Worm (Caenorhabditis elegans) whole organism, L4 larva: Measurements from ENCODE around the gene C29E4.11.

ENCODE experiments used
- D1046.2 ChIP-seq: fragments of 200-800 bp; sonication (Bioruptor generic); IDR thresholded peaks from 2 replicates; pipeline ENCODE4 v1.3.6; 2022; ENCODE audit warnings: missing genetic modification characterization, missing compliant biosample characterization
- F26F4.8 ChIP-seq: fragments of 200-800 bp; sonication (Bioruptor generic); conservative IDR thresholded peaks from 2 replicates; pipeline ENCODE4 v1.3.6; 2022; ENCODE audit warnings: missing genetic modification characterization, missing compliant biosample characterization
- F44E2.7 ChIP-seq: fragments of 200-800 bp; sonication (Bioruptor generic); IDR thresholded peaks from 2 replicates; pipeline ENCODE4 v2.1.2; 2022; ENCODE audit warnings: missing genetic modification characterization, missing compliant biosample characterization
- T20F7.1 ChIP-seq: fragments of 200-800 bp; sonication (Bioruptor generic); optimal IDR thresholded peaks from 2 replicates; lab custom pipeline; 2018; ENCODE audit warnings: mild to moderate bottlenecking, missing genetic modification characterization, missing compliant biosample characterization
- Y105C5A.15 ChIP-seq: fragments of 200-800 bp; sonication (Bioruptor generic); IDR thresholded peaks from 2 replicates; pipeline ENCODE4 v1.3.6; 2022; ENCODE audit warnings: missing genetic modification characterization, missing compliant biosample characterization
- Y5F2A.4 ChIP-seq: fragments of 200-800 bp; sonication (Bioruptor generic); optimal IDR thresholded peaks from 2 replicates; lab custom pipeline; 2018; ENCODE audit warnings: mild to moderate bottlenecking, missing genetic modification characterization, missing compliant biosample characterization
- aha-1 ChIP-seq: fragments of 150-350 bp; peaks from one replicate; lab custom pipeline; 2014; ENCODE audit warnings: missing biosample characterization, missing genetic modification characterization
- arid-1 ChIP-seq: fragments of 200-800 bp; sonication (Bioruptor generic); conservative IDR thresholded peaks from 2 replicates; pipeline ENCODE4 v1.3.6; 2022; ENCODE audit warnings: missing genetic modification reagents, missing genetic modification characterization, missing compliant biosample characterization
- ceh-20 ChIP-seq: fragments of 200-800 bp; sonication (Bioruptor generic); IDR thresholded peaks from 2 replicates; pipeline ENCODE4 v1.3.6; 2022; ENCODE audit warnings: missing genetic modification reagents, missing genetic modification characterization, missing compliant biosample characterization
- ceh-28 ChIP-seq: fragments of 150-350 bp; optimal IDR thresholded peaks from 2 replicates; lab custom pipeline; 2014; ENCODE audit warnings: missing biosample characterization, missing genetic modification reagents, missing genetic modification characterization
- ceh-32 ChIP-seq: sonication (generic microtip); optimal IDR thresholded peaks from 2 replicates; lab custom pipeline; 2016; ENCODE audit warnings: mild to moderate bottlenecking, missing genetic modification characterization, missing compliant biosample characterization; ENCODE audit not compliant: poor library complexity
- ces-1 ChIP-seq: fragments of 150-350 bp; sonication (generic microtip); optimal IDR thresholded peaks from 4 replicates; lab custom pipeline; 2014; ENCODE audit warnings: missing biosample characterization, missing genetic modification reagents, missing genetic modification characterization
- ctbp-1 ChIP-seq: fragments of 200-800 bp; sonication (Bioruptor generic); IDR thresholded peaks from 2 replicates; pipeline ENCODE4 v1.3.6; 2022; ENCODE audit warnings: missing genetic modification reagents, missing genetic modification characterization, missing compliant biosample characterization
- daf-16 ChIP-seq, 3 experiments: sonication (generic microtip); optimal IDR thresholded peaks; 2 replicates each; lab custom pipeline; 2016 to 2017; ENCODE audit warnings: missing genetic modification characterization in 3 of 3, missing genetic modification reagents in 3 of 3, mild to moderate bottlenecking in 2 of 3, missing compliant biosample characterization in 2 of 3, missing biosample characterization in 1 of 3, moderate library complexity in 1 of 3
- dmd-6 ChIP-seq: fragments of 200-800 bp; sonication (Bioruptor generic); IDR thresholded peaks from 2 replicates; pipeline ENCODE4 v1.3.6; 2022; ENCODE audit warnings: missing genetic modification reagents, missing genetic modification characterization, missing compliant biosample characterization
- dmd-8 ChIP-seq: fragments of 200-800 bp; sonication (Bioruptor generic); IDR thresholded peaks from 2 replicates; pipeline ENCODE4 v1.3.6; 2022; ENCODE audit warnings: missing genetic modification characterization, missing compliant biosample characterization
- dpl-1 ChIP-seq: fragments of 150-350 bp; optimal IDR thresholded peaks from 2 replicates; lab custom pipeline; 2014; ENCODE audit warnings: missing biosample characterization, missing genetic modification reagents, missing genetic modification characterization
- duxl-1 ChIP-seq: sonication (generic microtip); optimal IDR thresholded peaks from 2 replicates; lab custom pipeline; 2016; ENCODE audit warnings: mild to moderate bottlenecking, missing genetic modification characterization, moderate library complexity, missing compliant biosample characterization; ENCODE audit not compliant: poor library complexity
- egl-27 ChIP-seq: sonication (generic microtip); optimal IDR thresholded peaks from 3 replicates; lab custom pipeline; 2017; ENCODE audit warnings: missing biosample characterization, missing genetic modification reagents, missing genetic modification characterization
- egl-43 ChIP-seq: fragments of 200-800 bp; sonication (Bioruptor generic); IDR thresholded peaks from 2 replicates; pipeline ENCODE4 v1.3.6; 2022; ENCODE audit warnings: missing genetic modification reagents, missing genetic modification characterization, missing compliant biosample characterization
- gei-8 ChIP-seq: fragments of 200-800 bp; sonication (Bioruptor generic); optimal IDR thresholded peaks from 2 replicates; lab custom pipeline; 2018; ENCODE audit warnings: mild to moderate bottlenecking, missing genetic modification characterization, missing compliant biosample characterization
- hlh-11 ChIP-seq: fragments of 200-800 bp; sonication (Bioruptor generic); optimal IDR thresholded peaks from 2 replicates; lab custom pipeline; 2018; ENCODE audit warnings: mild to moderate bottlenecking, missing genetic modification characterization, missing compliant biosample characterization
- hlh-30 ChIP-seq: sonication (generic microtip); optimal IDR thresholded peaks from 2 replicates; lab custom pipeline; 2017; ENCODE audit warnings: antibody characterized with exemption, mild to moderate bottlenecking, missing genetic modification characterization, missing compliant biosample characterization; ENCODE audit not compliant: insufficient read depth
- lim-7 ChIP-seq: fragments of 200-800 bp; sonication (Bioruptor generic); IDR thresholded peaks from 2 replicates; pipeline ENCODE4 v1.3.6; 2022; ENCODE audit warnings: missing genetic modification characterization, missing compliant biosample characterization
- lin-15B ChIP-seq: fragments of 150-350 bp; sonication (generic microtip); optimal IDR thresholded peaks from 3 replicates; lab custom pipeline; 2014; ENCODE audit warnings: missing biosample characterization, missing genetic modification characterization
- lin-39 ChIP-seq: fragments of 150-350 bp; optimal IDR thresholded peaks from 2 replicates; lab custom pipeline; 2014; ENCODE audit warnings: missing biosample characterization, missing genetic modification reagents, missing genetic modification characterization
- madf-9 ChIP-seq: fragments of 200-800 bp; sonication (Bioruptor generic); conservative IDR thresholded peaks from 2 replicates; pipeline ENCODE4 v1.3.6; 2022; ENCODE audit warnings: missing genetic modification reagents, missing genetic modification characterization, missing compliant biosample characterization
- mdl-1 ChIP-seq, 2 experiments: fragments of 150-350 bp in 1 of 2; sonication (generic microtip) in 1 of 2; optimal IDR thresholded peaks; 2 replicates each; lab custom pipeline; 2014 to 2017; ENCODE audit warnings: missing biosample characterization in 2 of 2, missing genetic modification characterization in 2 of 2
- mdt-29 ChIP-seq: fragments of 200-800 bp; sonication (Bioruptor generic); IDR thresholded peaks from 2 replicates; pipeline ENCODE4 v1.3.6; 2022; ENCODE audit warnings: missing genetic modification reagents, missing genetic modification characterization, missing compliant biosample characterization
- mes-2 ChIP-seq: sonication (generic microtip); optimal IDR thresholded peaks from 2 replicates; lab custom pipeline; 2016; ENCODE audit warnings: missing genotype, mild to moderate bottlenecking, missing genetic modification characterization, missing compliant biosample characterization; ENCODE audit not compliant: poor library complexity, severe bottlenecking
- mxl-2 ChIP-seq: fragments of 200-800 bp; sonication (Bioruptor generic); conservative IDR thresholded peaks from 2 replicates; pipeline ENCODE4 v1.3.6; 2022; ENCODE audit warnings: missing genetic modification reagents, missing genetic modification characterization, missing compliant biosample characterization
- mxl-3 ChIP-seq: fragments of 200-800 bp; sonication (Bioruptor generic); optimal IDR thresholded peaks from 2 replicates; lab custom pipeline; 2018; ENCODE audit warnings: mild to moderate bottlenecking, missing genetic modification characterization, missing compliant biosample characterization
- nhr-10 ChIP-seq: fragments of 150-350 bp; optimal IDR thresholded peaks from 2 replicates; lab custom pipeline; 2014; ENCODE audit warnings: missing biosample characterization, missing genetic modification characterization
- nhr-237 ChIP-seq: sonication (generic microtip); optimal IDR thresholded peaks from 2 replicates; lab custom pipeline; 2017; ENCODE audit warnings: missing biosample characterization, missing genetic modification characterization
- nhr-25 ChIP-seq: sonication (generic microtip); optimal IDR thresholded peaks from 2 replicates; lab custom pipeline; 2017; ENCODE audit warnings: missing genetic modification characterization, mild to moderate bottlenecking, missing compliant biosample characterization, antibody characterized with exemption, moderate library complexity, borderline replicate concordance; ENCODE audit not compliant: insufficient read depth
- nhr-28 ChIP-seq: fragments of 150-350 bp; optimal IDR thresholded peaks from 2 replicates; lab custom pipeline; 2014; ENCODE audit warnings: missing biosample characterization, missing genetic modification characterization
- nhr-41 ChIP-seq: fragments of 200-800 bp; sonication (Bioruptor generic); IDR thresholded peaks from 2 replicates; pipeline ENCODE4 v1.3.6; 2022; ENCODE audit warnings: missing genetic modification reagents, missing genetic modification characterization, missing compliant biosample characterization
- nhr-42 ChIP-seq: fragments of 200-800 bp; sonication (Bioruptor generic); IDR thresholded peaks from 2 replicates; pipeline ENCODE4 v1.3.6; 2022; ENCODE audit warnings: missing genetic modification characterization, missing compliant biosample characterization
- php-3 ChIP-seq: fragments of 200-800 bp; sonication (Bioruptor generic); IDR thresholded peaks from 2 replicates; pipeline ENCODE4 v1.3.6; 2022; ENCODE audit warnings: missing genetic modification reagents, missing genetic modification characterization, missing compliant biosample characterization
- rbr-2 ChIP-seq: sonication (generic microtip); optimal IDR thresholded peaks from 2 replicates; lab custom pipeline; 2016; ENCODE audit warnings: missing genotype, missing genetic modification characterization, missing compliant biosample characterization
- saeg-2 ChIP-seq: fragments of 200-800 bp; sonication (Bioruptor generic); IDR thresholded peaks from 2 replicates; pipeline ENCODE4 v1.3.6; 2022; ENCODE audit warnings: missing genetic modification reagents, missing genetic modification characterization, missing compliant biosample characterization
- unc-62 ChIP-seq, 3 experiments: fragments of 150-350 bp in 1 of 3; sonication (generic microtip); optimal IDR thresholded peaks in 2 of 3; peaks in 1 of 3; 1 replicate in 1 of 3; 2 replicates in 2 of 3; lab custom pipeline; 2014 to 2017; ENCODE audit warnings: missing biosample characterization in 3 of 3, missing genetic modification characterization in 3 of 3, missing genetic modification reagents in 3 of 3, missing genotype in 1 of 3
- zag-1 ChIP-seq: fragments of 150-350 bp; optimal IDR thresholded peaks from 2 replicates; lab custom pipeline; 2014; ENCODE audit warnings: missing biosample characterization, missing genetic modification characterization
- zfp-2 ChIP-seq: sonication (generic microtip); optimal IDR thresholded peaks from 2 replicates; lab custom pipeline; 2016; ENCODE audit warnings: mild to moderate bottlenecking, missing genetic modification characterization, missing compliant biosample characterization
- zip-11 ChIP-seq: fragments of 200-800 bp; sonication (Bioruptor generic); IDR thresholded peaks from 2 replicates; pipeline ENCODE4 v1.3.6; 2022; ENCODE audit warnings: missing genetic modification characterization, missing compliant biosample characterization

Gene C29E4.11

ce11 chrIII:7978723-7979122, 20.8 kb upstream of the C29E4.11 start (continued):
- TF ChIP-seq unc-62 (GFP tag; optimal IDR thresholded peaks at IDR 0.05 in 1 of 2; lab: Kevin White, UChicago), result no peak
- TF ChIP-seq unc-62 (tag; optimal IDR thresholded peaks at IDR 0.05; lab: Kevin White, UChicago), result no peak
- TF ChIP-seq aha-1 (tag; lab: Kevin White, UChicago), result peak; percentile 67
- TF ChIP-seq zfp-2 (tag; lab: Kevin White, UChicago), result no peak
- TF ChIP-seq egl-43 (GFP tag; lab: Robert Waterston, UW), result no peak
- no peak for TF ChIP-seq nhr-25 (tag; lab: Kevin White, UChicago)
- TF ChIP-seq F26F4.8 (GFP tag; lab: Robert Waterston, UW), result no peak
- TF ChIP-seq php-3 (GFP tag; lab: Robert Waterston, UW), result peak; percentile 51; the same call in 1 of the 2 replicates
- TF ChIP-seq nhr-42 (GFP tag; lab: Robert Waterston, UW), result no peak
- TF ChIP-seq mxl-2 (GFP tag; lab: Robert Waterston, UW), result no peak
- TF ChIP-seq ces-1 (GFP tag; lab: Kevin White, UChicago), result no peak
- no peak for TF ChIP-seq rbr-2 (tag; lab: Kevin White, UChicago)
- peak; percentile 75 for TF ChIP-seq hlh-11 (tag; lab: Kevin White, UChicago)
- TF ChIP-seq dpl-1 (GFP tag; lab: Kevin White, UChicago), result peak; percentile 11
- peak in 1 of 2 experiments; percentile 23 for TF ChIP-seq mdl-1 (tag; optimal IDR thresholded peaks at IDR 0.05; lab: Kevin White, UChicago)
- TF ChIP-seq nhr-28 (tag; lab: Kevin White, UChicago), result peak; percentile 44
- no peak for TF ChIP-seq Y5F2A.4 (GFP tag; lab: Kevin White, UChicago)
- TF ChIP-seq T20F7.1, result no peak
- no peak for TF ChIP-seq lin-39 (tag; lab: Kevin White, UChicago)
- no peak for TF ChIP-seq nhr-10 (tag; lab: Kevin White, UChicago)
- TF ChIP-seq ceh-32 (tag; lab: Kevin White, UChicago), result no peak
- no peak for TF ChIP-seq hlh-30 (tag; lab: Kevin White, UChicago)
- no peak for TF ChIP-seq mxl-3 (GFP tag; lab: Kevin White, UChicago)

- TF ChIP-seq hlh-30 (tag; lab: Kevin White, UChicago) (peak; percentile 0), nhr-41 (GFP tag; lab: Robert Waterston, UW) (no peak), arid-1 (GFP tag; lab: Robert Waterston, UW) (0 out of 2 replicates have a peak, but pooled peaks have one; percentile 13), dmd-8 (GFP tag; lab: Robert Waterston, UW) (0 out of 2 replicates have a peak, but pooled peaks have one; percentile 38), aha-1 (tag; lab: Kevin White, UChicago) (peak; percentile 60), lin-15B (tag; lab: Kevin White, UChicago) (no peak), nhr-10 (tag; lab: Kevin White, UChicago) (no peak), unc-62 (GFP tag; optimal IDR thresholded peaks at IDR 0.05 in 1 of 2; lab: Kevin White, UChicago) (peak in 1 of 2 experiments; percentile 57), unc-62 (tag; optimal IDR thresholded peaks at IDR 0.05; lab: Kevin White, UChicago) (no peak), lim-7 (GFP tag; lab: Robert Waterston, UW) (peak; percentile 57; the same call in 1 of the 2 replicates), F44E2.7 (GFP tag; lab: Robert Waterston, UW) (0 out of 2 replicates have a peak, but pooled peaks have one; percentile 45), ceh-32 (tag; lab: Kevin White, UChicago) (no peak), egl-27 (tag; lab: Kevin White, UChicago) (no peak), mes-2 (peak; percentile 15), ctbp-1 (0 out of 2 replicates have a peak, but pooled peaks have one; percentile 19), daf-16 (GFP tag; optimal IDR thresholded peaks at IDR 0.05; lab: Kevin White, UChicago) (no peak), daf-16 (tag; optimal IDR thresholded peaks at IDR 0.05; lab: Kevin White, UChicago) (peak; percentile 15), Y105C5A.15 (GFP tag; lab: Robert Waterston, UW) (no peak), ceh-20 (GFP tag; lab: Robert Waterston, UW) (peak; percentile 31; the same call in 1 of the 2 replicates), dmd-6 (0 out of 2 replicates have a peak, but pooled peaks have one; percentile 15), saeg-2 (GFP tag; lab: Robert Waterston, UW) (no peak), ceh-28 (tag; lab: Kevin White, UChicago) (no peak), D1046.2 (GFP tag; lab: Robert Waterston, UW) (no peak), mdt-29 (GFP tag; lab: Robert Waterston, UW) (no peak), nhr-237 (tag; lab: Kevin White, UChicago) (no peak), duxl-1 (tag; lab: Kevin White, UChicago) (peak; percentile 25), zag-1 (tag; lab: Kevin White, UChicago) (no peak), madf-9 (peak; percentile 38; the same call in 1 of the 2 replicates), zip-11 (GFP tag; lab: Robert Waterston, UW) (no peak), gei-8 (GFP tag; lab: Kevin White, UChicago) (peak; percentile 24), mxl-3 (GFP tag; lab: Kevin White, UChicago) (peak; percentile 23)
These were observed 20.4 kb upstream of the C29E4.11 start for ce11 chrIII:7978289-7978688.
